Worm (Caenorhabditis elegans): ENCODE data around the gene Y67A10A.7.

ce11 chrIV:14423194-14423593 lies 49.3 kb downstream of the Y67A10A.7 start, which contains the start of gene F55B11.2:
- TF ChIP-seq ama-1 (optimal IDR thresholded peaks at IDR 0.05) (no peak), ceh-13 (GFP tag; optimal IDR thresholded peaks at IDR 0.05) (no peak), scrt-1 (GFP tag; IDR thresholded peaks at IDR 0.05) (no peak), ets-7 (tag; optimal IDR thresholded peaks at IDR 0.05) (no peak), sea-1 (GFP tag; conservative IDR thresholded peaks at IDR 0.05) (no peak), tbx-11 (GFP tag; IDR thresholded peaks at IDR 0.05) (no peak), F13C5.2 (tag; optimal IDR thresholded peaks at IDR 0.05) (no peak)
